Worm (Caenorhabditis elegans) whole organism, late embryonic: Measurements from ENCODE around the gene nhr-232.

Experiments
- C38D4.7 ChIP-seq: fragments of 200-800 bp; sonication (Bioruptor generic); optimal IDR thresholded peaks from 2 replicates; lab custom pipeline; 2018; ENCODE audit warnings: mild to moderate bottlenecking, missing genetic modification characterization, moderate library complexity, missing compliant biosample characterization
- K02D7.2 ChIP-seq: sonication (generic microtip); optimal IDR thresholded peaks from 2 replicates; lab custom pipeline; 2017; ENCODE audit warnings: mild to moderate bottlenecking, missing genetic modification characterization, missing compliant biosample characterization
- ama-1 ChIP-seq: fragments of 150-350 bp; optimal IDR thresholded peaks from 2 replicates; lab custom pipeline; 2014
- ceh-19 ChIP-seq: fragments of 200-800 bp; sonication (Bioruptor generic); optimal IDR thresholded peaks from 2 replicates; lab custom pipeline; 2018; ENCODE audit warnings: mild to moderate bottlenecking, missing genetic modification characterization, missing compliant biosample characterization
- ceh-2 ChIP-seq: sonication (generic microtip); optimal IDR thresholded peaks from 2 replicates; lab custom pipeline; 2016; ENCODE audit warnings: missing genotype, missing genetic modification characterization, missing compliant biosample characterization
- ceh-22 ChIP-seq: sonication (generic microtip); optimal IDR thresholded peaks from 2 replicates; lab custom pipeline; 2017; ENCODE audit warnings: missing biosample characterization, missing genetic modification characterization
- ceh-24 ChIP-seq: sonication (generic microtip); optimal IDR thresholded peaks from 2 replicates; lab custom pipeline; 2016; ENCODE audit warnings: mild to moderate bottlenecking, missing genetic modification characterization, missing compliant biosample characterization
- ceh-30 ChIP-seq: fragments of 150-350 bp; optimal IDR thresholded peaks from 2 replicates; lab custom pipeline; 2014; ENCODE audit warnings: missing biosample characterization, missing genetic modification characterization
- ceh-31 ChIP-seq: sonication (generic microtip); optimal IDR thresholded peaks from 2 replicates; lab custom pipeline; 2016; ENCODE audit warnings: missing genetic modification characterization, missing compliant biosample characterization
- ceh-34 ChIP-seq: sonication (generic microtip); optimal IDR thresholded peaks from 2 replicates; lab custom pipeline; 2016; ENCODE audit warnings: mild to moderate bottlenecking, missing genetic modification characterization, missing compliant biosample characterization
- elt-4 ChIP-seq: sonication (generic microtip); optimal IDR thresholded peaks from 2 replicates; lab custom pipeline; 2016; ENCODE audit warnings: missing genetic modification characterization, missing compliant biosample characterization
- fkh-10 ChIP-seq: fragments of 150-350 bp; optimal IDR thresholded peaks from 2 replicates; lab custom pipeline; 2014; ENCODE audit warnings: missing biosample characterization, missing genetic modification reagents, missing genetic modification characterization
- fkh-6 ChIP-seq: sonication (generic microtip); optimal IDR thresholded peaks from 2 replicates; lab custom pipeline; 2016; ENCODE audit warnings: missing genetic modification characterization, missing compliant biosample characterization
- hlh-6 ChIP-seq: sonication (generic microtip); optimal IDR thresholded peaks from 2 replicates; lab custom pipeline; 2016; ENCODE audit warnings: missing genotype, missing genetic modification characterization, missing compliant biosample characterization
- madf-2 ChIP-seq: sonication (generic microtip); optimal IDR thresholded peaks from 2 replicates; lab custom pipeline; 2017; ENCODE audit warnings: missing genetic modification characterization, missing compliant biosample characterization
- nfya-1 ChIP-seq: sonication (generic microtip); optimal IDR thresholded peaks from 2 replicates; lab custom pipeline; 2017; ENCODE audit warnings: missing genetic modification characterization, mild to moderate bottlenecking, missing compliant biosample characterization, antibody characterized with exemption, moderate library complexity
- nhr-11 ChIP-seq: fragments of 150-350 bp; optimal IDR thresholded peaks from 2 replicates; lab custom pipeline; 2014; ENCODE audit warnings: missing biosample characterization, missing genetic modification characterization
- nhr-232 ChIP-seq: sonication (generic microtip); optimal IDR thresholded peaks from 2 replicates; lab custom pipeline; 2016; ENCODE audit warnings: missing genetic modification characterization, missing compliant biosample characterization
- pag-3 ChIP-seq: sonication (generic microtip); optimal IDR thresholded peaks from 2 replicates; lab custom pipeline; 2016; ENCODE audit warnings: missing compliant biosample characterization, missing genetic modification characterization, borderline replicate concordance
- pat-9 ChIP-seq: fragments of 200-800 bp; sonication (Bioruptor generic); optimal IDR thresholded peaks from 2 replicates; lab custom pipeline; 2018; ENCODE audit warnings: mild to moderate bottlenecking, missing genetic modification characterization, moderate library complexity, missing compliant biosample characterization
- pax-1 ChIP-seq: fragments of 150-350 bp; optimal IDR thresholded peaks from 2 replicates; lab custom pipeline; 2014; ENCODE audit warnings: missing biosample characterization, missing genetic modification characterization
- pha-2 ChIP-seq: sonication (generic microtip); optimal IDR thresholded peaks from 2 replicates; lab custom pipeline; 2017; ENCODE audit warnings: mild to moderate bottlenecking, missing genetic modification characterization, missing compliant biosample characterization
- pha-4 ChIP-seq: fragments of 150-350 bp; optimal IDR thresholded peaks from 2 replicates; lab custom pipeline; 2018; ENCODE audit warnings: missing biosample characterization, missing genetic modification reagents, missing genetic modification characterization
- pros-1 ChIP-seq: fragments of 150-350 bp; optimal IDR thresholded peaks from 2 replicates; lab custom pipeline; 2014; ENCODE audit warnings: missing biosample characterization, missing genetic modification reagents, missing genetic modification characterization
- ref-2 ChIP-seq: sonication (generic microtip); optimal IDR thresholded peaks from 2 replicates; lab custom pipeline; 2016; ENCODE audit warnings: missing genetic modification characterization, missing compliant biosample characterization
- rnt-1 ChIP-seq: sonication (generic microtip); optimal IDR thresholded peaks from 2 replicates; lab custom pipeline; 2016; ENCODE audit warnings: missing genetic modification characterization, missing compliant biosample characterization
- sdc-2 ChIP-seq: sonication (generic microtip); optimal IDR thresholded peaks from 2 replicates; lab custom pipeline; 2016; ENCODE audit warnings: missing genotype, missing genetic modification characterization, missing compliant biosample characterization
- sox-4 ChIP-seq: sonication (generic microtip); optimal IDR thresholded peaks from 2 replicates; lab custom pipeline; 2017; ENCODE audit warnings: mild to moderate bottlenecking, missing genetic modification characterization, inconsistent platforms, missing compliant biosample characterization
- tbx-2 ChIP-seq: sonication (generic microtip); optimal IDR thresholded peaks from 2 replicates; lab custom pipeline; 2016; ENCODE audit warnings: missing genetic modification characterization, missing compliant biosample characterization
- ttx-3 ChIP-seq: sonication (generic microtip); optimal IDR thresholded peaks from 2 replicates; lab custom pipeline; 2016; ENCODE audit warnings: missing genetic modification reagents, missing genetic modification characterization, missing compliant biosample characterization
- unc-42 ChIP-seq: sonication (generic microtip); optimal IDR thresholded peaks from 2 replicates; lab custom pipeline; 2016; ENCODE audit warnings: missing genotype, missing genetic modification characterization, missing compliant biosample characterization
- unc-55 ChIP-seq: sonication (generic microtip); optimal IDR thresholded peaks from 2 replicates; lab custom pipeline; 2017; ENCODE audit warnings: missing biosample characterization, missing genetic modification reagents, missing genetic modification characterization

Gene nhr-232

ce11 chrV:10230932-10231331 lies 25.0 kb upstream of the nhr-232 start, which contains the start of gene fipr-6:
fipr-6 (plus strand) TSS chrV:10231232.
- no peak for TF ChIP-seq fkh-10
- no peak for TF ChIP-seq ceh-2
- no peak for TF ChIP-seq elt-4 (tag; lab: Kevin White, UChicago)
- TF ChIP-seq nhr-11 (tag; lab: Kevin White, UChicago) = no peak
- TF ChIP-seq pat-9 = no peak
- no peak for TF ChIP-seq fkh-6
- no peak for TF ChIP-seq rnt-1 (tag; lab: Kevin White, UChicago)
- TF ChIP-seq ceh-19 (GFP tag; lab: Kevin White, UChicago) = no peak
- TF ChIP-seq hlh-6 (tag; lab: Kevin White, UChicago) = no peak
- no peak for TF ChIP-seq ref-2

ce11 chrV:10233330-10233729 lies 22.6 kb upstream of the nhr-232 start, which contains the start of gene str-182:
str-182 (minus strand) TSS chrV:10233430.
- no peak for TF ChIP-seq C38D4.7
- TF ChIP-seq pros-1 (tag; lab: Kevin White, UChicago) = no peak
- no peak for TF ChIP-seq elt-4 (tag; lab: Kevin White, UChicago)
- TF ChIP-seq ceh-34 (tag; lab: Kevin White, UChicago) = no peak
- no peak for TF ChIP-seq unc-55 (GFP tag; lab: Kevin White, UChicago)
- no peak for TF ChIP-seq unc-42 (tag; lab: Kevin White, UChicago)
- no peak for TF ChIP-seq K02D7.2 (tag; lab: Kevin White, UChicago)

- no peak for TF ChIP-seq fkh-10
- TF ChIP-seq ama-1 = no peak
- TF ChIP-seq nhr-11 (tag; lab: Kevin White, UChicago) = no peak
Measured at ce11 chrV:10237171-10237570, 18.8 kb upstream of the nhr-232 start.

ce11 chrV:10237959-10238444 lies 18.0 kb upstream of the nhr-232 start:
- TF ChIP-seq nfya-1 (tag; lab: Kevin White, UChicago) (no peak), ref-2 (no peak), pag-3 (tag; lab: Kevin White, UChicago) (no peak), madf-2 (tag; lab: Kevin White, UChicago) (no peak), pax-1 (tag; lab: Kevin White, UChicago) (no peak), ceh-24 (tag; lab: Kevin White, UChicago) (no peak)
- TF ChIP-seq, all 69 proteins: peak for 0

- TF ChIP-seq ceh-31 (tag; lab: Kevin White, UChicago) (peak; percentile 59), tbx-2 (tag; lab: Kevin White, UChicago) (peak; percentile 26), unc-55 (GFP tag; lab: Kevin White, UChicago) (peak; percentile 30), sox-4 (no peak)
Measured at ce11 chrV:10238665-10239064, 17.3 kb upstream of the nhr-232 start, which contains the start of gene fubl-1. fubl-1 (minus strand) TSS chrV:10238866.

ce11 chrV:10239861-10240260 lies 16.1 kb upstream of the nhr-232 start, which contains the start of gene fipr-8:
fipr-8 (minus strand) TSS chrV:10239961.
- TF ChIP-seq pat-9 = no peak
- no peak for TF ChIP-seq C38D4.7
- no peak for TF ChIP-seq ceh-30 (tag; lab: Kevin White, UChicago)
- TF ChIP-seq pax-1 (tag; lab: Kevin White, UChicago) = no peak
- no peak for TF ChIP-seq pha-2 (tag; lab: Kevin White, UChicago)
- no peak for TF ChIP-seq ceh-22 (tag; lab: Kevin White, UChicago)

- TF ChIP-seq pha-4 (tag; lab: Kevin White, UChicago) = no peak
- TF ChIP-seq sdc-2 (tag; lab: Kevin White, UChicago) = no peak
- TF ChIP-seq nhr-232 = no peak
- no peak for TF ChIP-seq ttx-3
Measured at ce11 chrV:10241121-10241803, 14.7 kb upstream of the nhr-232 start, which contains the start of the genes C12D8.21 and col-148. C12D8.21 (minus strand) TSS chrV:10241188. col-148 (plus strand) TSS chrV:10241753.
